Fruit fly (Drosophila melanogaster) whole organism, embryonic: Measurements from ENCODE around the gene CG8526.

Experiments used
- B-H2 ChIP-seq: fragments of 200-800 bp; sonication (Bioruptor generic); optimal IDR thresholded peaks from 2 replicates; lab custom pipeline; 2018; ENCODE audit warnings: missing biosample characterization, mild to moderate bottlenecking, missing genetic modification characterization
- CG10462 ChIP-seq: fragments of 200-800 bp; sonication (Bioruptor generic); optimal IDR thresholded peaks from 2 replicates; lab custom pipeline; 2016; ENCODE audit warnings: missing biosample characterization, missing genetic modification characterization
- CG10979 ChIP-seq: fragments of 200-800 bp; sonication (Bioruptor generic); optimal IDR thresholded peaks from 2 replicates; lab custom pipeline; 2018; ENCODE audit warnings: missing biosample characterization, mild to moderate bottlenecking, missing genetic modification characterization, moderate library complexity
- CG14965 ChIP-seq: fragments of 200-800 bp; sonication (Bioruptor generic); optimal IDR thresholded peaks from 2 replicates; lab custom pipeline; 2016; ENCODE audit warnings: missing biosample characterization, missing genetic modification characterization, borderline replicate concordance
- CG1529 ChIP-seq: fragments of 200-800 bp; sonication (Bioruptor generic); optimal IDR thresholded peaks from 3 replicates; lab custom pipeline; 2018; ENCODE audit warnings: missing biosample characterization, missing genetic modification characterization
- CG2116 ChIP-seq: fragments of 200-800 bp; sonication (Bioruptor generic); optimal IDR thresholded peaks from 3 replicates; lab custom pipeline; 2018; ENCODE audit warnings: missing biosample characterization, mild to moderate bottlenecking, missing genetic modification characterization
- CG43689 ChIP-seq: fragments of 200-800 bp; sonication (Bioruptor generic); IDR thresholded peaks from 2 replicates; pipeline ENCODE4 v1.3.6; 2022; ENCODE audit warnings: missing biosample characterization, missing genetic modification characterization
- CG4617 ChIP-seq: fragments of 200-800 bp; sonication (Bioruptor generic); optimal IDR thresholded peaks from 3 replicates; lab custom pipeline; 2016; ENCODE audit warnings: missing biosample characterization, missing genetic modification characterization, borderline replicate concordance
- Camta ChIP-seq: fragments of 200-800 bp; sonication (Bioruptor generic); optimal IDR thresholded peaks from 2 replicates; lab custom pipeline; 2016; ENCODE audit warnings: missing biosample characterization, missing genetic modification characterization
- Dbx ChIP-seq: fragments of 200-800 bp; sonication (Bioruptor generic); IDR thresholded peaks from 3 replicates; pipeline ENCODE4 v1.3.6; 2022; ENCODE audit warnings: missing biosample characterization, missing genetic modification characterization
- Dref ChIP-seq: fragments of 200-800 bp; sonication (Bioruptor generic); IDR thresholded peaks from 2 replicates; pipeline ENCODE4 v1.3.6; 2022; ENCODE audit warnings: missing biosample characterization, missing genetic modification characterization
- Drgx ChIP-seq: fragments of 200-800 bp; sonication (Bioruptor generic); IDR thresholded peaks from 2 replicates; pipeline ENCODE4 v1.3.6; 2022; ENCODE audit warnings: missing biosample characterization, missing genetic modification characterization
- HHEX ChIP-seq: fragments of 200-800 bp; sonication (Bioruptor generic); optimal IDR thresholded peaks from 3 replicates; lab custom pipeline; 2017; ENCODE audit warnings: missing biosample characterization, mild to moderate bottlenecking, missing genetic modification characterization, missing genetic modification reagents
- MTF-1 ChIP-seq: fragments of 200-800 bp; sonication (Bioruptor generic); optimal IDR thresholded peaks from 2 replicates; lab custom pipeline; 2018; ENCODE audit warnings: missing biosample characterization, mild to moderate bottlenecking, missing genetic modification characterization, borderline replicate concordance
- Mes4 ChIP-seq: fragments of 200-800 bp; sonication (Bioruptor generic); optimal IDR thresholded peaks from 2 replicates; lab custom pipeline; 2016; ENCODE audit warnings: missing biosample characterization, missing genetic modification characterization
- NK7.1 ChIP-seq: fragments of 200-800 bp; sonication (Bioruptor generic); optimal IDR thresholded peaks from 3 replicates; lab custom pipeline; 2016; ENCODE audit warnings: missing biosample characterization, missing genetic modification characterization
- Opbp ChIP-seq: fragments of 200-800 bp; sonication (Bioruptor generic); IDR thresholded peaks from 3 replicates; pipeline ENCODE4 v1.3.6; 2022; ENCODE audit warnings: missing biosample characterization, missing genetic modification characterization; ENCODE audit not compliant: partially characterized antibody
- Stat92E ChIP-seq, 3 experiments: fragments of >200 bp in 2 of 3; fragments of 200-800 bp in 1 of 3; sonication (Bioruptor generic) in 1 of 3; optimal IDR thresholded peaks; 2 replicates each; lab custom pipeline; 2017 to 2019; ENCODE audit warnings: missing biosample characterization in 3 of 3, missing genetic modification characterization in 3 of 3, mild to moderate bottlenecking in 1 of 3, moderate library complexity in 1 of 3
- Tbp ChIP-seq: fragments of >200 bp; optimal IDR thresholded peaks from 2 replicates; lab custom pipeline; 2018; ENCODE audit warnings: missing biosample characterization, missing genetic modification characterization
- Usf ChIP-seq: fragments of 200-800 bp; sonication (Bioruptor generic); optimal IDR thresholded peaks from 2 replicates; lab custom pipeline; 2017; ENCODE audit warnings: missing genotype, missing biosample characterization, missing genetic modification characterization
- amos ChIP-seq: fragments of 200-800 bp; sonication (Bioruptor generic); IDR thresholded peaks from 2 replicates; pipeline ENCODE4 v1.3.6; 2022; ENCODE audit warnings: missing biosample characterization, missing genetic modification characterization; ENCODE audit not compliant: partially characterized antibody
- bab2 ChIP-seq: fragments of 200-800 bp; sonication (Bioruptor generic); optimal IDR thresholded peaks from 2 replicates; lab custom pipeline; 2016; ENCODE audit warnings: missing biosample characterization, missing genetic modification characterization
- bcd ChIP-seq: fragments of 200-800 bp; sonication (Bioruptor generic); optimal IDR thresholded peaks from 2 replicates; lab custom pipeline; 2017; ENCODE audit warnings: missing biosample characterization, mild to moderate bottlenecking, missing genetic modification characterization
- cg ChIP-seq: fragments of 200-800 bp; sonication (Bioruptor generic); optimal IDR thresholded peaks from 3 replicates; lab custom pipeline; 2019; ENCODE audit warnings: missing biosample characterization, mild to moderate bottlenecking, missing genetic modification characterization, moderate library complexity
- chif ChIP-seq, 2 experiments: fragments of 200-800 bp; sonication (Bioruptor generic); optimal IDR thresholded peaks; 3 replicates each; lab custom pipeline; 2016; ENCODE audit warnings: missing biosample characterization in 2 of 2, missing genetic modification characterization in 2 of 2
- chinmo ChIP-seq: fragments of 200-800 bp; sonication (Bioruptor generic); IDR thresholded peaks from 4 replicates; pipeline ENCODE4 v1.3.6; 2022; ENCODE audit warnings: missing biosample characterization, missing genetic modification characterization; ENCODE audit not compliant: partially characterized antibody
- crp ChIP-seq, 2 experiments: fragments of 200-800 bp; sonication (Bioruptor generic); optimal IDR thresholded peaks; 2 replicates in 1 of 2; 3 replicates in 1 of 2; lab custom pipeline; 2017; ENCODE audit warnings: missing biosample characterization in 2 of 2, missing genetic modification characterization in 2 of 2, mild to moderate bottlenecking in 1 of 2, moderate library complexity in 1 of 2
- dati ChIP-seq: fragments of 200-800 bp; sonication (Bioruptor generic); IDR thresholded peaks from 2 replicates; pipeline ENCODE4 v1.3.6; 2022; ENCODE audit warnings: missing biosample characterization, missing genetic modification characterization
- en ChIP-seq: fragments of 200-800 bp; sonication (Bioruptor generic); optimal IDR thresholded peaks from 2 replicates; lab custom pipeline; 2016; ENCODE audit warnings: missing biosample characterization, missing genetic modification characterization
- fd96Cb ChIP-seq: fragments of 200-800 bp; sonication (Bioruptor generic); optimal IDR thresholded peaks from 2 replicates; lab custom pipeline; 2018; ENCODE audit warnings: missing biosample characterization, mild to moderate bottlenecking, missing genetic modification characterization, moderate library complexity
- gce ChIP-seq: fragments of 200-800 bp; sonication (Bioruptor generic); IDR thresholded peaks from 3 replicates; pipeline ENCODE4 v1.3.6; 2022; ENCODE audit warnings: missing biosample characterization, missing genetic modification characterization
- gcm ChIP-seq: fragments of 200-800 bp; sonication (Bioruptor generic); optimal IDR thresholded peaks from 2 replicates; lab custom pipeline; 2019; ENCODE audit warnings: missing biosample characterization, mild to moderate bottlenecking, missing genetic modification characterization, moderate library complexity
- otp ChIP-seq: fragments of 200-800 bp; sonication (Bioruptor generic); IDR thresholded peaks from 3 replicates; pipeline ENCODE4, ENCODE4 v1.3.6; 2022; ENCODE audit warnings: missing biosample characterization, missing genetic modification characterization
- pnt ChIP-seq: fragments of 200-800 bp; sonication (Bioruptor generic); optimal IDR thresholded peaks from 3 replicates; lab custom pipeline; 2016; ENCODE audit warnings: missing biosample characterization, missing genetic modification characterization
- repo ChIP-seq: fragments of 200-800 bp; sonication (Bioruptor generic); optimal IDR thresholded peaks from 2 replicates; lab custom pipeline; 2016; ENCODE audit warnings: missing biosample characterization, missing genetic modification characterization
- tin ChIP-seq: fragments of 200-800 bp; sonication (Bioruptor generic); optimal IDR thresholded peaks from 3 replicates; lab custom pipeline; 2016; ENCODE audit warnings: missing biosample characterization, missing genetic modification characterization
- ttk ChIP-seq: fragments of 200-800 bp; sonication (Bioruptor generic); IDR thresholded peaks from 2 replicates; pipeline ENCODE4 v2.1.2; 2022; ENCODE audit warnings: missing biosample characterization, missing genetic modification characterization
- zfh1 ChIP-seq: fragments of 200-800 bp; sonication (Bioruptor generic); IDR thresholded peaks from 3 replicates; pipeline ENCODE4 v1.3.6; 2022; ENCODE audit warnings: missing biosample characterization, missing genetic modification characterization

CG8526 gene

DNA sequence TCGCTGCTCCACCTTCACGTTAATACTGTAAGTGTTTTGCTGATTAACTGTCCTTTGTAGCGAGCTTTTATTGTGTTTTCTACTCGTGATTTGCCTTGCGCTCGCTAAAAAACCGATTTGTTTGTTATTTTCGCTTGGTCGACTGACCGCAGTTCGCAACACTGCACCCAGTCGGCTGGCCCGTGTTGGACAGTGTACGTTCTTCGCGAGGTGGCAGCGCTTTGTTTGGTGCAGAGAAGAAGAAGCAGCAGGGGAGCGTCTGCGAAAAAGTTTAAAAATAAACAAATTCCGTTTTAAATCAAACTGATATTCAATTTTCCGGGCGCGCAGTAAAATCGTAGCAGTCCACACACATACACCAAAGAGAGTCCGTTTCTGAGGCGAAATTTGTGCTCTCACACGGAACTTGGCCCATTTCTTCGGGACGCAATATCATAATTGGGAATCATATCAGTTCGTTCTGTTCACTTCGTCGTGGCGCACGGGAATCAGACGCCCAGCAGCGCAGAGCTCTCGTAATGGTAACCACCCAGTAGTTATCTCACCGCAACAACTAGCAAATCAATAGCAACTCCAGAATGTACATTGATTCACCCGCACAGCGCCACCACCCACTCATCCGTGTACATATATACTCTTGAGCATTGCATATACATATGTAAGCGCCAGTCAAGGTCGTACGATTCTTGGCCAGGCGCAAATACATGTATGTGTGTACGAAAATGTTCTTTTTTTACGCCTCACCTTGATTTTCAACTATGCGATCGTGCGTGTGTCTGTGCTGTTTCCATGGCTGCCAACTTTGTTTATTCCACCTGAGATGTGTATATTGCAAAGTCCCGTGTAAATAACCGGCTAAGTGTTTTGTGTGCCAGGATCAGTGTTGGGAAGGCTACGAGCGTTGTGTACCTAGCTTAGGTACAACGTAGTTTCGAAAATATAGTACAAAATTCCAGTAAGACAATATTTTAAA is 33.2 kb upstream of the CG8526 start, which contains the start of gene Naa80 (continued):
- TF ChIP-seq chif (GFP tag; optimal IDR thresholded peaks at IDR 0.05; lab: Kevin White, UChicago) (peak; percentile 12 to 72), Drgx (GFP tag; lab: Robert Waterston, UW) (peak; percentile 11; the same call in 1 of the 2 replicates), cg (GFP tag; lab: Kevin White, UChicago) (peak; percentile 51), CG4617 (GFP tag; lab: Kevin White, UChicago) (peak; percentile 98), CG1529 (GFP tag; lab: Kevin White, UChicago) (no peak), HHEX (GFP tag; lab: Kevin White, UChicago) (peak; percentile 66), repo (GFP tag; lab: Kevin White, UChicago) (peak; percentile 57), CG10462 (GFP tag; lab: Kevin White, UChicago) (no peak), Usf (GFP tag; lab: Kevin White, UChicago) (peak; percentile 10), Tbp (peak; percentile 9), gce (GFP tag; lab: Robert Waterston, UW) (no peak), CG2116 (GFP tag; lab: Kevin White, UChicago) (peak; percentile 81), Opbp (peak; percentile 59), fd96Cb (tag; lab: Kevin White, UChicago) (no peak), gcm (GFP tag; lab: Kevin White, UChicago) (no peak), ttk (GFP tag; lab: Robert Waterston, UW) (peak; percentile 46), CG43689 (GFP tag; lab: Robert Waterston, UW) (no peak), amos (GFP tag; lab: Robert Waterston, UW) (peak; percentile 64), CG14965 (GFP tag; lab: Kevin White, UChicago) (peak; percentile 13), bcd (GFP tag; lab: Kevin White, UChicago) (peak; percentile 58), Dref (GFP tag; lab: Robert Waterston, UW) (peak; percentile 50), Camta (peak; percentile 35), crp (GFP tag; optimal IDR thresholded peaks at IDR 0.05; lab: Kevin White, UChicago) (peak in 1 of 2 experiments; percentile 45), bab2 (GFP tag; lab: Kevin White, UChicago) (peak; percentile 66), chinmo (GFP tag; lab: Robert Waterston, UW) (0 out of 4 replicates have a peak, but pooled peaks have one; percentile 22), Stat92E (GFP tag; optimal IDR thresholded peaks at IDR 0.05; lab: Kevin White, UChicago) (peak in 1 of 3 experiments; percentile 24), dati (GFP tag; lab: Robert Waterston, UW) (no peak), tin (peak; percentile 71), Dbx (GFP tag; lab: Robert Waterston, UW) (peak; percentile 78), B-H2 (GFP tag; lab: Kevin White, UChicago) (peak; percentile 84), otp (GFP tag; lab: Robert Waterston, UW) (0 out of 3 replicates have a peak, but pooled peaks have one; percentile 6), zfh1 (GFP tag; lab: Robert Waterston, UW) (peak; percentile 64), pnt (peak; percentile 44), en (GFP tag; lab: Kevin White, UChicago) (no peak), Mes4 (GFP tag; lab: Kevin White, UChicago) (peak; percentile 45), NK7.1 (GFP tag; lab: Kevin White, UChicago) (peak; percentile 31), MTF-1 (peak; percentile 20), CG10979 (tag; lab: Kevin White, UChicago) (peak; percentile 21)
